Worm (Caenorhabditis elegans) whole organism, young adult: ENCODE data around the gene gly-14.

Experiments used
- B0336.3 ChIP-seq: fragments of 200-800 bp; sonication (Bioruptor generic); IDR thresholded peaks from 2 replicates; pipeline ENCODE4 v1.3.6; 2022; ENCODE audit warnings: missing genetic modification characterization, missing compliant biosample characterization
- C06A6.2 ChIP-seq: fragments of 200-800 bp; sonication (Bioruptor generic); conservative IDR thresholded peaks from 2 replicates; pipeline ENCODE4 v1.3.6; 2022; ENCODE audit warnings: missing genetic modification characterization, missing compliant biosample characterization
- F49E8.2 ChIP-seq: sonication (generic microtip); optimal IDR thresholded peaks from 3 replicates; lab custom pipeline; 2017; ENCODE audit warnings: missing genetic modification characterization, mild to moderate bottlenecking, missing compliant biosample characterization, antibody characterized with exemption, moderate library complexity; ENCODE audit not compliant: insufficient read depth
- F52B5.7 ChIP-seq: sonication (generic microtip); optimal IDR thresholded peaks from 2 replicates; lab custom pipeline; 2016; ENCODE audit warnings: mild to moderate bottlenecking, missing genetic modification characterization, missing compliant biosample characterization
- K11D2.4 ChIP-seq: fragments of 200-800 bp; sonication (Bioruptor generic); IDR thresholded peaks from 2 replicates; pipeline ENCODE4 v1.3.6; 2022; ENCODE audit warnings: missing genetic modification reagents, missing genetic modification characterization, missing compliant biosample characterization
- Y56A3A.18 ChIP-seq: fragments of 200-800 bp; sonication (Bioruptor generic); IDR thresholded peaks from 2 replicates; pipeline ENCODE4 v1.3.6; 2022; ENCODE audit warnings: missing genetic modification reagents, missing genetic modification characterization, missing compliant biosample characterization
- Y67H2A.10 ChIP-seq: fragments of 200-800 bp; sonication (Bioruptor generic); conservative IDR thresholded peaks from 2 replicates; pipeline ENCODE4 v1.3.6; 2022; ENCODE audit warnings: missing genetic modification reagents, missing genetic modification characterization, missing compliant biosample characterization
- ZK185.1 ChIP-seq: sonication (generic microtip); optimal IDR thresholded peaks from 2 replicates; lab custom pipeline; 2016; ENCODE audit warnings: mild to moderate bottlenecking, missing genetic modification characterization, missing compliant biosample characterization; ENCODE audit not compliant: poor library complexity, severe bottlenecking
- akir-1 ChIP-seq: fragments of 200-800 bp; sonication (Bioruptor generic); optimal IDR thresholded peaks from 2 replicates; lab custom pipeline; 2018; ENCODE audit warnings: mild to moderate bottlenecking, missing genetic modification characterization, moderate library complexity, missing compliant biosample characterization
- attf-3 ChIP-seq: fragments of 200-800 bp; sonication (Bioruptor generic); conservative IDR thresholded peaks from 2 replicates; pipeline ENCODE4 v1.3.6; 2022; ENCODE audit warnings: missing genetic modification reagents, missing genetic modification characterization, missing compliant biosample characterization
- bed-2 ChIP-seq: fragments of 200-800 bp; sonication (Bioruptor generic); IDR thresholded peaks from 2 replicates; pipeline ENCODE4 v1.3.6; 2022; ENCODE audit warnings: missing genetic modification reagents, missing genetic modification characterization, missing compliant biosample characterization
- ceh-27 ChIP-seq: fragments of 200-800 bp; sonication (Bioruptor generic); optimal IDR thresholded peaks from 2 replicates; lab custom pipeline; 2018; ENCODE audit warnings: mild to moderate bottlenecking, missing genetic modification characterization, moderate library complexity, missing compliant biosample characterization
- ceh-58 ChIP-seq: fragments of 200-800 bp; sonication (Bioruptor generic); IDR thresholded peaks from 2 replicates; pipeline ENCODE4 v1.3.6; 2022; ENCODE audit warnings: missing genetic modification characterization, missing compliant biosample characterization
- ceh-79 ChIP-seq: sonication (generic microtip); optimal IDR thresholded peaks from 2 replicates; lab custom pipeline; 2017; ENCODE audit warnings: mild to moderate bottlenecking, missing genetic modification characterization, missing compliant biosample characterization
- chd-7 ChIP-seq: sonication (generic microtip); optimal IDR thresholded peaks from 2 replicates; lab custom pipeline; 2016; ENCODE audit warnings: mild to moderate bottlenecking, missing genetic modification characterization, moderate library complexity, missing compliant biosample characterization
- efl-1 ChIP-seq: fragments of 150-350 bp; optimal IDR thresholded peaks from 2 replicates; lab custom pipeline; 2014; ENCODE audit warnings: missing biosample characterization, missing genetic modification reagents, missing genetic modification characterization
- egl-18 ChIP-seq: fragments of 200-800 bp; sonication (Bioruptor generic); IDR thresholded peaks from 2 replicates; pipeline ENCODE4 v1.3.6; 2022; ENCODE audit warnings: missing genetic modification reagents, missing genetic modification characterization, missing compliant biosample characterization
- egl-44 ChIP-seq: fragments of 200-800 bp; sonication (Bioruptor generic); IDR thresholded peaks from 2 replicates; pipeline ENCODE4 v1.3.6; 2022; ENCODE audit warnings: missing genetic modification reagents, missing genetic modification characterization, missing compliant biosample characterization
- hmg-1.2 ChIP-seq: fragments of 200-800 bp; sonication (Bioruptor generic); IDR thresholded peaks from 2 replicates; pipeline ENCODE4 v1.3.6; 2022; ENCODE audit warnings: missing genetic modification reagents, missing genetic modification characterization, missing compliant biosample characterization
- hsf-1 ChIP-seq: fragments of 200-800 bp; sonication (Bioruptor generic); IDR thresholded peaks from 2 replicates; pipeline ENCODE4 v1.3.6; 2022; ENCODE audit warnings: missing genetic modification reagents, missing genetic modification characterization, missing compliant biosample characterization
- let-526 ChIP-seq: fragments of 200-800 bp; sonication (Bioruptor generic); IDR thresholded peaks from 2 replicates; pipeline ENCODE4 v1.3.6; 2022; ENCODE audit warnings: missing genetic modification reagents, missing genetic modification characterization, missing compliant biosample characterization
- lin-26 ChIP-seq: fragments of 200-800 bp; sonication (Bioruptor generic); IDR thresholded peaks from 2 replicates; pipeline ENCODE4 v1.3.6; 2022; ENCODE audit warnings: missing genetic modification reagents, missing genetic modification characterization, missing compliant biosample characterization
- lin-40 ChIP-seq: sonication (generic microtip); optimal IDR thresholded peaks from 2 replicates; lab custom pipeline; 2016; ENCODE audit warnings: missing genetic modification characterization, mild to moderate bottlenecking, missing compliant biosample characterization, missing genotype, missing genetic modification reagents
- lsl-1 ChIP-seq: fragments of 200-800 bp; sonication (Bioruptor generic); optimal IDR thresholded peaks from 2 replicates; lab custom pipeline; 2018; ENCODE audit warnings: mild to moderate bottlenecking, missing genetic modification characterization, moderate library complexity, missing compliant biosample characterization
- lsy-27 ChIP-seq: sonication (generic microtip); optimal IDR thresholded peaks from 2 replicates; lab custom pipeline; 2017; ENCODE audit warnings: missing genetic modification characterization, mild to moderate bottlenecking, missing compliant biosample characterization, antibody characterized with exemption, missing genotype, borderline replicate concordance; ENCODE audit not compliant: insufficient read depth
- madf-8 ChIP-seq: fragments of 200-800 bp; sonication (Bioruptor generic); conservative IDR thresholded peaks from 2 replicates; pipeline ENCODE4 v1.3.6; 2022; ENCODE audit warnings: missing genetic modification reagents, missing genetic modification characterization, missing compliant biosample characterization
- mxl-1 ChIP-seq: sonication (generic microtip); optimal IDR thresholded peaks from 2 replicates; lab custom pipeline; 2016; ENCODE audit warnings: missing genetic modification characterization, missing compliant biosample characterization
- pbrm-1 ChIP-seq: fragments of 200-800 bp; sonication (Bioruptor generic); IDR thresholded peaks from 2 replicates; pipeline ENCODE4 v1.3.6; 2022; ENCODE audit warnings: missing genetic modification reagents, missing genetic modification characterization, missing compliant biosample characterization
- rcor-1 ChIP-seq: fragments of 200-800 bp; sonication (Bioruptor generic); IDR thresholded peaks from 2 replicates; pipeline ENCODE4 v1.3.6; 2022; ENCODE audit warnings: missing genetic modification reagents, missing genetic modification characterization, missing compliant biosample characterization
- repo-1 ChIP-seq: sonication (generic microtip); optimal IDR thresholded peaks from 2 replicates; lab custom pipeline; 2017; ENCODE audit warnings: mild to moderate bottlenecking, missing genetic modification characterization, missing compliant biosample characterization
- snpc-1.3 ChIP-seq: sonication (generic microtip); optimal IDR thresholded peaks from 2 replicates; lab custom pipeline; 2017; ENCODE audit warnings: missing genetic modification characterization, mild to moderate bottlenecking, missing compliant biosample characterization, antibody characterized with exemption, moderate library complexity, missing genotype, missing genetic modification reagents; ENCODE audit not compliant: insufficient read depth
- tbp1 ChIP-seq: fragments of 200-800 bp; sonication (Bioruptor generic); optimal IDR thresholded peaks from 2 replicates; lab custom pipeline; 2018; ENCODE audit warnings: mild to moderate bottlenecking, missing genetic modification characterization, missing compliant biosample characterization
- zfh-2 ChIP-seq: fragments of 200-800 bp; sonication (Bioruptor generic); conservative IDR thresholded peaks from 2 replicates; pipeline ENCODE4 v1.3.6; 2022; ENCODE audit warnings: missing genetic modification reagents, missing genetic modification characterization, missing compliant biosample characterization
- ztf-26 ChIP-seq: sonication (generic microtip); optimal IDR thresholded peaks from 2 replicates; lab custom pipeline; 2017; ENCODE audit warnings: missing genetic modification characterization, missing compliant biosample characterization
- ztf-28 ChIP-seq: fragments of 200-800 bp; sonication (Bioruptor generic); IDR thresholded peaks from 2 replicates; pipeline ENCODE4 v1.3.6; 2022; ENCODE audit warnings: missing genetic modification reagents, missing genetic modification characterization, missing compliant biosample characterization
- ztf-3 ChIP-seq: fragments of 200-800 bp; sonication (Bioruptor generic); optimal IDR thresholded peaks from 2 replicates; lab custom pipeline; 2018; ENCODE audit warnings: mild to moderate bottlenecking, missing genetic modification characterization, missing compliant biosample characterization

Gene gly-14

DNA sequence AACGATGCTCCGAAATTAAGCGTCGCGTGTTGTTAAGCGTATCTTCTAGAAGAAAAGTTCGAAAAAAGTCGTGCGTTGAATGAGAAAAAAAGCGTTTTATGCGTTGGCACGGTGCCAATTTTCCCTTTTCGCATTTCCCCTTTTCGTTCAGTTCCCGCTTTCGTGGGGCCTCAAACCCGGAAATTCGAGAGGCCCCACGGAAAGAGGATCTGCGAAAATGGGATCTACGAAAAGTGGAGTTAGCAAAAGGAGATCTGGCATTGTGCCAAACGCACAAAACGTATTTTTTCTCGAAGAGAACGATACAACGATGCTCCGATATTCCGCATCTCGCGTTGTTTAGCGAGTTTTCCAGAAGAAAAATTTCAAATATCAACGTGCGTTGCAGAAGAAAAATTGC lies 6.8 kb upstream of the gly-14 start (continued):
- no peak for TF ChIP-seq tbp1 (GFP tag; lab: Kevin White, UChicago)
- TF ChIP-seq akir-1 (GFP tag; lab: Kevin White, UChicago), result no peak
- TF ChIP-seq F52B5.7 (tag; lab: Kevin White, UChicago), result no peak
- TF ChIP-seq F49E8.2 (tag; lab: Kevin White, UChicago), result no peak
- peak; percentile 22; the same call in 1 of the 2 replicates for TF ChIP-seq pbrm-1 (GFP tag; lab: Robert Waterston, UW)
- peak; percentile 57; the same call in 1 of the 2 replicates for TF ChIP-seq attf-3 (GFP tag; lab: Robert Waterston, UW)
- no peak for TF ChIP-seq snpc-1.3 (tag; lab: Kevin White, UChicago)
- no peak for TF ChIP-seq mxl-1
- no peak for TF ChIP-seq repo-1 (tag; lab: Kevin White, UChicago)
- TF ChIP-seq let-526, result peak; percentile 72; the same call in 1 of the 2 replicates
- no peak for TF ChIP-seq zfh-2 (GFP tag; lab: Robert Waterston, UW)
- peak; percentile 39 for TF ChIP-seq ceh-27 (GFP tag; lab: Kevin White, UChicago)
- TF ChIP-seq K11D2.4, result peak; percentile 39; the same call in 1 of the 2 replicates
- TF ChIP-seq lsy-27 (tag; lab: Kevin White, UChicago), result no peak
- TF ChIP-seq ztf-28 (GFP tag; lab: Robert Waterston, UW), result peak; percentile 74; the same call in 1 of the 2 replicates
- 0 out of 2 replicates have a peak, but pooled peaks have one; percentile 35 for TF ChIP-seq bed-2 (GFP tag; lab: Robert Waterston, UW)
- TF ChIP-seq lin-26 (GFP tag; lab: Robert Waterston, UW), result no peak
- 0 out of 2 replicates have a peak, but pooled peaks have one; percentile 36 for TF ChIP-seq Y67H2A.10
- TF ChIP-seq ceh-79 (tag; lab: Kevin White, UChicago), result no peak
- TF ChIP-seq egl-18 (GFP tag; lab: Robert Waterston, UW), result no peak
- peak; percentile 10 for TF ChIP-seq lsl-1
- no peak for TF ChIP-seq ztf-26 (tag; lab: Kevin White, UChicago)
- no peak for TF ChIP-seq efl-1 (GFP tag; lab: Kevin White, UChicago)
- TF ChIP-seq ZK185.1 (tag; lab: Kevin White, UChicago), result no peak

DNA sequence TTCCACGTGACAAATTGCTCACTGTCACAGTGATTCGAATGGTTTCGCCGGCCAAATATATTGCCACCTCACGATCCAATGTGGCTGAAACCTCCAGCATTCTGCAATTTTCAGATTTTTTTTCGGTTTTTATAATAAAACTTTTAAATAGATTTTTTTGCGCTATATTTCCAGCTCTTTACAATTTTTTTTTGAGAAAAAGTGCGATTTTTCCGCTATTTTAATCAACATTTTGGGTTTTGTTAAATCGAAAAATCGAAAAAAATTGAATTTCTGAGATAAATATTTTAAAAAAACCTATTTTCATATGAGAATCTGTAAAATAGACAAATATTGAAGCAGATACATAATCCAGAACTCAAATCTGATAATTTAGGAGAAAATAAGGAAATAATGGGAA lies 5.9 kb upstream of the gly-14 start, which contains the start of gene M01F1.9:
TSS of gene M01F1.9 (minus strand) at position 101 of the 400 bp plus-strand sequence.
- TF ChIP-seq madf-8 (GFP tag; lab: Robert Waterston, UW) (no peak), lsy-27 (tag; lab: Kevin White, UChicago) (no peak), lin-40 (tag; lab: Kevin White, UChicago) (no peak), ztf-3 (no peak), chd-7 (tag; lab: Kevin White, UChicago) (no peak)

- TF ChIP-seq egl-44 (GFP tag; lab: Robert Waterston, UW) (no peak), Y56A3A.18 (GFP tag; lab: Robert Waterston, UW) (no peak), hmg-1.2 (GFP tag; lab: Robert Waterston, UW) (peak; percentile 65)
- TF ChIP-seq, all 124 proteins: peak for 1
Observed at ce11 chrIII:3488224-3488623, 4.8 kb downstream of the gly-14 start, which contains the start of gene C34C12.7. Gene C34C12.7, minus strand, starts transcription at chrIII:3488341.

ce11 chrIII:3487133-3487532 lies 5.9 kb downstream of the gly-14 start:
- TF ChIP-seq rcor-1 (GFP tag; lab: Robert Waterston, UW), result no peak
- no peak for TF ChIP-seq ceh-58
- no peak for TF ChIP-seq akir-1 (GFP tag; lab: Kevin White, UChicago)
- no peak for TF ChIP-seq hsf-1 (GFP tag; lab: Robert Waterston, UW)
- no peak for TF ChIP-seq B0336.3 (GFP tag; lab: Robert Waterston, UW)
- TF ChIP-seq hmg-1.2 (GFP tag; lab: Robert Waterston, UW), result no peak
- no peak for TF ChIP-seq C06A6.2 (GFP tag; lab: Robert Waterston, UW)
